Fruit fly (Drosophila melanogaster) whole organism, wandering third instar larva: Measurements from ENCODE around the gene CG5080.

Source experiments
- Dfd ChIP-seq: fragments of >200 bp; optimal IDR thresholded peaks from 2 replicates; lab custom pipeline; 2017; ENCODE audit warnings: missing biosample characterization, missing genetic modification characterization
- HLH106 ChIP-seq: fragments of 200-800 bp; optimal IDR thresholded peaks from 3 replicates; lab custom pipeline; 2019; ENCODE audit warnings: missing biosample characterization, mild to moderate bottlenecking, missing genetic modification characterization, moderate library complexity
- Hr83 ChIP-seq: fragments of 200-300 bp; sonication (Bioruptor generic); optimal IDR thresholded peaks from 2 replicates; lab custom pipeline; 2016; ENCODE audit warnings: missing biosample characterization, mild to moderate bottlenecking, missing genetic modification characterization, moderate library complexity; ENCODE audit not compliant: poor library complexity, severe bottlenecking
- Myc ChIP-seq: fragments of >200 bp; optimal IDR thresholded peaks from 2 replicates; lab custom pipeline; 2017
- OdsH ChIP-seq: fragments of 200-800 bp; sonication (Bioruptor generic); optimal IDR thresholded peaks from 2 replicates; lab custom pipeline; 2016; ENCODE audit warnings: missing biosample characterization, mild to moderate bottlenecking, missing genetic modification characterization
- fru ChIP-seq: fragments of 200-800 bp; sonication (Bioruptor generic); optimal IDR thresholded peaks from 3 replicates; lab custom pipeline; 2016; ENCODE audit warnings: missing biosample characterization, mild to moderate bottlenecking, missing genetic modification characterization
- h ChIP-seq: fragments of 200-800 bp; sonication (Bioruptor generic); optimal IDR thresholded peaks from 3 replicates; lab custom pipeline; 2016; ENCODE audit warnings: missing biosample characterization, mild to moderate bottlenecking, missing genetic modification characterization
- pan ChIP-seq: fragments of >200 bp; optimal IDR thresholded peaks from 2 replicates; lab custom pipeline; 2017
- sv ChIP-seq: fragments of 200-800 bp; sonication (Bioruptor generic); optimal IDR thresholded peaks from 3 replicates; lab custom pipeline; 2016; ENCODE audit warnings: missing biosample characterization, missing genetic modification characterization
- usp ChIP-seq: fragments of >200 bp; optimal IDR thresholded peaks from 2 replicates; lab custom pipeline; 2017; ENCODE audit warnings: missing biosample characterization, missing genetic modification characterization

- no peak for TF ChIP-seq HLH106 (tag; lab: Kevin White, UChicago)
- no peak for TF ChIP-seq usp
- TF ChIP-seq h (GFP tag; lab: Kevin White, UChicago) = no peak
- no peak for TF ChIP-seq sv (GFP tag; lab: Kevin White, UChicago)
- TF ChIP-seq Hr83 (GFP tag; lab: Kevin White, UChicago) = no peak
- no peak for TF ChIP-seq pan (lab: Kevin White, UChicago)
- no peak for TF ChIP-seq fru (GFP tag; lab: Kevin White, UChicago)
- no peak for TF ChIP-seq Dfd
- no peak for TF ChIP-seq Myc (lab: Kevin White, UChicago)
- no peak for TF ChIP-seq OdsH (GFP tag; lab: Kevin White, UChicago)
These were observed 38.8 kb upstream of the CG5080 start for dm6 chr2L:1202445-1202844.
